Fruit fly (Drosophila melanogaster): ENCODE measurements around the gene CG14106.

DNA sequence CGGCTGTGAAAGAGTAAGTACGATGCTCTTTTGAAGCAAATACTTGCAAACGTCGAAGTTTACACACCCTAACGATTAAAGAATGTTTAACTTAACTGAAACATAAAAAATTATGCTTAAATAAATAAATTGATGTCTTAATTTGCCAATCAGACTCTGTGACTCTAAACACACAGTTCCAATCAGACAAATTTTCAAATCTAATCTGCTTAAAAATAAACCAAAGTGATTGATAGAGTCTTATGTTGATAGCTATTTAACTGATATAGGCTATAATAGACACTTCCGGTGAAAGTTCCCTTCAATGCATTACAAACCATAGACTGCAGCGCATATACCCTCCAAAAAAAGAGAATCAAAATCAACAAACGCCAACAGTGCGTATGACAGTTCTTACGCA, 26.1 kb upstream of the CG14106 start:
- TF ChIP-seq chif (GFP tag; optimal IDR thresholded peaks at IDR 0.05) (no peak), CG18262 (tag; optimal IDR thresholded peaks at IDR 0.05) (no peak), CG12219 (GFP tag; optimal IDR thresholded peaks at IDR 0.05) (no peak), CG6175 (GFP tag; IDR thresholded peaks at IDR 0.05) (no peak), kni (GFP tag; optimal IDR thresholded peaks at IDR 0.05) (no peak), CG11456 (GFP tag; IDR thresholded peaks at IDR 0.05) (no peak), gro (GFP tag; optimal IDR thresholded peaks at IDR 0.05) (no peak), CTCF (GFP tag; optimal IDR thresholded peaks at IDR 0.05) (no peak), CG14050 (GFP tag; IDR thresholded peaks at IDR 0.05) (no peak), HLH54F (GFP tag; optimal IDR thresholded peaks at IDR 0.05) (no peak), Six4 (GFP tag; optimal IDR thresholded peaks at IDR 0.05) (no peak), CG10979 (tag; optimal IDR thresholded peaks at IDR 0.05) (no peak), tap (tag; optimal IDR thresholded peaks at IDR 0.05) (no peak), CG14441 (GFP tag; IDR thresholded peaks at IDR 0.05) (no peak)
